Worm (Caenorhabditis elegans) whole organism, L3 larva: ENCODE measurements around the gene Y38H6C.15.

ENCODE experiments used
- aly-2 ChIP-seq: fragments of 150-350 bp; optimal IDR thresholded peaks from 2 replicates; lab custom pipeline; 2014; ENCODE audit warnings: missing biosample characterization, missing genetic modification characterization
- ama-1 ChIP-seq: fragments of 150-350 bp; optimal IDR thresholded peaks from 2 replicates; lab custom pipeline; 2018
- ceh-82 ChIP-seq: fragments of 150-350 bp; optimal IDR thresholded peaks from 2 replicates; lab custom pipeline; 2014; ENCODE audit warnings: missing biosample characterization, missing genetic modification characterization
- ceh-9 ChIP-seq: sonication (generic microtip); optimal IDR thresholded peaks from 2 replicates; lab custom pipeline; 2018; ENCODE audit warnings: missing biosample characterization, missing genetic modification characterization
- egl-5 ChIP-seq: fragments of 150-350 bp; optimal IDR thresholded peaks from 2 replicates; lab custom pipeline; 2017; ENCODE audit warnings: missing biosample characterization, missing genetic modification reagents, missing genetic modification characterization, inconsistent platforms
- elt-1 ChIP-seq: fragments of 150-350 bp; optimal IDR thresholded peaks from 2 replicates; lab custom pipeline; 2014; ENCODE audit warnings: missing biosample characterization, missing genetic modification characterization
- elt-2 ChIP-seq: sonication (generic microtip); optimal IDR thresholded peaks from 2 replicates; lab custom pipeline; 2016; ENCODE audit warnings: missing genetic modification reagents, mild to moderate bottlenecking, missing genetic modification characterization, missing compliant biosample characterization
- eor-1 ChIP-seq, 2 experiments: fragments of 150-350 bp; optimal IDR thresholded peaks; 2 replicates each; lab custom pipeline; 2014 to 2018; ENCODE audit warnings: missing biosample characterization in 2 of 2, missing genetic modification characterization in 2 of 2
- fkh-2 ChIP-seq: fragments of 150-350 bp; optimal IDR thresholded peaks from 2 replicates; lab custom pipeline; 2014; ENCODE audit warnings: missing biosample characterization, missing genetic modification reagents, missing genetic modification characterization
- fos-1 ChIP-seq: fragments of 150-350 bp; optimal IDR thresholded peaks from 2 replicates; lab custom pipeline; 2014; ENCODE audit warnings: missing biosample characterization, missing genetic modification characterization
- hmg-11 ChIP-seq: sonication (generic microtip); optimal IDR thresholded peaks from 2 replicates; lab custom pipeline; 2016; ENCODE audit warnings: missing genetic modification characterization, missing compliant biosample characterization
- jun-1 ChIP-seq: fragments of 150-350 bp; optimal IDR thresholded peaks from 2 replicates; lab custom pipeline; 2014; ENCODE audit warnings: missing biosample characterization, missing genetic modification reagents, missing genetic modification characterization
- lin-15B ChIP-seq: fragments of 150-350 bp; optimal IDR thresholded peaks from 2 replicates; lab custom pipeline; 2014; ENCODE audit warnings: missing biosample characterization, missing genetic modification characterization
- mdl-1 ChIP-seq: fragments of 150-350 bp; optimal IDR thresholded peaks from 2 replicates; lab custom pipeline; 2014; ENCODE audit warnings: missing biosample characterization, missing genetic modification characterization
- mml-1 ChIP-seq: fragments of 150-350 bp; sonication (generic microtip); optimal IDR thresholded peaks from 3 replicates; lab custom pipeline; 2014; ENCODE audit warnings: missing biosample characterization, missing genetic modification characterization
- nfya-1 ChIP-seq: sonication (generic microtip); optimal IDR thresholded peaks from 2 replicates; lab custom pipeline; 2017; ENCODE audit warnings: missing genetic modification characterization, mild to moderate bottlenecking, missing compliant biosample characterization, antibody characterized with exemption, moderate library complexity; ENCODE audit not compliant: insufficient read depth
- nhr-11 ChIP-seq: fragments of 150-350 bp; optimal IDR thresholded peaks from 2 replicates; lab custom pipeline; 2014; ENCODE audit warnings: missing biosample characterization, missing genetic modification characterization
- nhr-12 ChIP-seq: fragments of 150-350 bp; optimal IDR thresholded peaks from 2 replicates; lab custom pipeline; 2014; ENCODE audit warnings: missing biosample characterization, missing genetic modification characterization
- nhr-23 ChIP-seq: fragments of 150-350 bp; optimal IDR thresholded peaks from 2 replicates; lab custom pipeline; 2014; ENCODE audit warnings: missing biosample characterization, missing genetic modification reagents, missing genetic modification characterization
- nhr-237 ChIP-seq: fragments of 150-350 bp; optimal IDR thresholded peaks from 2 replicates; lab custom pipeline; 2014; ENCODE audit warnings: missing biosample characterization, missing genetic modification characterization
- nhr-25 ChIP-seq: sonication (generic microtip); optimal IDR thresholded peaks from 2 replicates; lab custom pipeline; 2017; ENCODE audit warnings: missing biosample characterization, missing genetic modification characterization
- nhr-43 ChIP-seq: sonication (generic microtip); optimal IDR thresholded peaks from 2 replicates; lab custom pipeline; 2016; ENCODE audit warnings: mild to moderate bottlenecking, missing genetic modification characterization, missing compliant biosample characterization; ENCODE audit not compliant: poor library complexity, severe bottlenecking
- nhr-67 ChIP-seq: fragments of 150-350 bp; optimal IDR thresholded peaks from 2 replicates; lab custom pipeline; 2014; ENCODE audit warnings: missing biosample characterization, missing genetic modification characterization
- nhr-76 ChIP-seq: fragments of 150-350 bp; sonication (generic microtip); optimal IDR thresholded peaks from 5 replicates; lab custom pipeline; 2014; ENCODE audit warnings: missing biosample characterization, missing genetic modification characterization
- nhr-77 ChIP-seq: fragments of 150-350 bp; optimal IDR thresholded peaks from 2 replicates; lab custom pipeline; 2014; ENCODE audit warnings: missing biosample characterization, missing genetic modification characterization
- pha-4 ChIP-seq: fragments of 150-350 bp; optimal IDR thresholded peaks from 2 replicates; lab custom pipeline; 2014; ENCODE audit warnings: missing biosample characterization, missing genetic modification reagents, missing genetic modification characterization
- pqm-1 ChIP-seq: fragments of 150-350 bp; optimal IDR thresholded peaks from 2 replicates; lab custom pipeline; 2017; ENCODE audit warnings: missing biosample characterization, missing genetic modification characterization, inconsistent platforms
- sea-2 ChIP-seq: fragments of 150-350 bp; sonication (generic microtip); optimal IDR thresholded peaks from 4 replicates; lab custom pipeline; 2014; ENCODE audit warnings: missing biosample characterization, missing genetic modification reagents, missing genetic modification characterization
- skn-1 ChIP-seq: fragments of 150-350 bp; optimal IDR thresholded peaks from 2 replicates; lab custom pipeline; 2014; ENCODE audit warnings: missing biosample characterization, missing genetic modification characterization
- snpc-4 ChIP-seq: fragments of 150-350 bp; optimal IDR thresholded peaks from 2 replicates; lab custom pipeline; 2014; ENCODE audit warnings: missing biosample characterization, missing genetic modification characterization
- tbx-2 ChIP-seq: sonication (generic microtip); optimal IDR thresholded peaks from 2 replicates; lab custom pipeline; 2016; ENCODE audit warnings: mild to moderate bottlenecking, missing genetic modification characterization, missing compliant biosample characterization
- unc-39 ChIP-seq: sonication (generic microtip); optimal IDR thresholded peaks from 4 replicates; lab custom pipeline; 2017; ENCODE audit warnings: missing biosample characterization, missing genetic modification characterization
- unc-62 ChIP-seq: fragments of 150-350 bp; sonication (generic microtip); optimal IDR thresholded peaks from 4 replicates; lab custom pipeline; 2014; ENCODE audit warnings: missing biosample characterization, missing genetic modification reagents, missing genetic modification characterization
- ztf-4 ChIP-seq: fragments of 150-350 bp; optimal IDR thresholded peaks from 2 replicates; lab custom pipeline; 2014; ENCODE audit warnings: missing biosample characterization, missing genetic modification characterization

Gene Y38H6C.15

DNA sequence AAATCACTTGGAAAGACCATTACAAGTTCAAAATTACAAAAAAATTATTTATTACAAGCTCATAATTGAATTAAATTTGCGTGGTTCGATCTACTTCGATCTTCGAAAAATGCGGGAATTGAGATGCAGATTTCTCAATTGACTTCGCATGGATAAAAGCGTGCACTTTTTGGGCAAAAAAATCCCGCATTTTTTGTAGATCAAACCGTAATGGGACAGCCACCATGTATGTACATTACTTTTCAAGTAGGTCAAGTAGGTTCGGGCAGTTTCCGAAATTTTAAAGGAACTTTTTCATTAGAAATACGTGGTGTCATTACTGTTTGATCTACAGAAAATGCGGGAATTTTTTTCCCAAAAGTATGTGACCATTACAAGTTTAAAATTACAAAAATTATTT is 38.6 kb downstream of the Y38H6C.15 start:
- TF ChIP-seq nhr-43 (tag; lab: Kevin White, UChicago) (peak; percentile 2), fos-1 (tag; lab: Kevin White, UChicago) (peak; percentile 54), eor-1 (tag; optimal IDR thresholded peaks at IDR 0.05; lab: Kevin White, UChicago) (no peak), elt-2 (tag; lab: Kevin White, UChicago) (peak; percentile 51)
- TF ChIP-seq, all 47 proteins: peak for 3

DNA sequence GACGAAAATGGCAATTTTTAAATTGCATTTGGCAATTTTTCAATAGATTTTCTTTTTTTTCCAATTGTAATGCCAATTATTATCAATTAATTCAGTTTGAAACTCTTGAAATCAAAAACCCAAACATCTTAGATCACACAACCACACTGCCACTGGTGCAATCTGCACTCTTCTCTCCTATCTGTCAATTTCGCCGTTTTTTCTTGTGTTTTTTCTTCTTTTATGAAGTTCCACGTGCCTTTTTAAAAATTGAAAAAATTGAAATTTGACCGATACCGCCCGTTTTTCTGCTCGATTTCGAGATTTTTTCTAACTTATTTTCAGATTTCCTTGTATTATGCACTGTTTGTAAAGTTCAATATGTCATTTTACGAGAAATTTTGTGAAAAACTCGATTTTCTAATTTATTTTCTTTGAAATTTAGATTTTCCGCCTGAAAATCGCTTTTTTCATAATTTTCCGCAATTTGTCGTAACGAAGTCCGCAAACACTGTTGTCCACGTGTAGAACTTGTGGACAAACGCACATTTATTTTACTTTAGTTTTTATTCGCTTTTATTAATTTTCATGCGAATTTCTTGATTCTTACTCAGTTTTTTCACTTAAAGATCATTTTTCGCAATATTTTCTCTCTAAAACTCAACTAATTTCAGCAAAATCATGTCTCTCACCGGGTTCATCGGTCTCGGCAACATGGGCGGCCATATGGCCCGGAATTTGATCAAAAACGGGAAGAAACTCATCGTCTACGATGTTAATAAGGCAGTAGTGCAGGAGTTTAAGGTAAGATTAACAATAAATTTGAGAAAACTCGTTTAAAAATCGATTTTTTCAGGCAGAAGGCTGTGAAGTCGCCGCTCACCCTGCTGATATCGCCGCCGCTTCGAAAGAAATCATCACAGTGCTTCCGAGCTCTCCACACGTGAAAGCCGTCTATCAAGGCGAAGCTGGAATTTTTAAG is 42.6 kb downstream of the Y38H6C.15 start, which contains the start of gene B0250.5:
B0250.5 (plus strand) TSS at position 654 of the 961 bp plus-strand sequence.
- TF ChIP-seq nfya-1 (tag; lab: Kevin White, UChicago) (peak; percentile 42), ceh-9 (tag; lab: Kevin White, UChicago) (no peak), elt-1 (tag; lab: Kevin White, UChicago) (no peak), mdl-1 (no peak), nhr-67 (tag; lab: Kevin White, UChicago) (no peak), aly-2 (no peak), egl-5 (tag; lab: Kevin White, UChicago) (no peak), ceh-82 (tag; lab: Kevin White, UChicago) (no peak), eor-1 (tag; optimal IDR thresholded peaks at IDR 0.05; lab: Kevin White, UChicago) (no peak), pha-4 (tag; lab: Kevin White, UChicago) (peak; percentile 21), nhr-12 (tag; lab: Kevin White, UChicago) (no peak), mml-1 (tag; lab: Kevin White, UChicago) (no peak), elt-2 (tag; lab: Kevin White, UChicago) (peak; percentile 27), nhr-76 (tag; lab: Kevin White, UChicago) (no peak), sea-2 (GFP tag; lab: Kevin White, UChicago) (no peak), lin-15B (peak; percentile 3), unc-39 (tag; lab: Kevin White, UChicago) (no peak), unc-62 (GFP tag; lab: Kevin White, UChicago) (no peak), ama-1 (lab: Kevin White, UChicago) (no peak), skn-1 (no peak), ztf-4 (tag; lab: Kevin White, UChicago) (no peak), nhr-23 (tag; lab: Kevin White, UChicago) (no peak), hmg-11 (tag; lab: Kevin White, UChicago) (no peak), fos-1 (tag; lab: Kevin White, UChicago) (no peak), jun-1 (no peak), nhr-77 (tag; lab: Kevin White, UChicago) (no peak)

DNA sequence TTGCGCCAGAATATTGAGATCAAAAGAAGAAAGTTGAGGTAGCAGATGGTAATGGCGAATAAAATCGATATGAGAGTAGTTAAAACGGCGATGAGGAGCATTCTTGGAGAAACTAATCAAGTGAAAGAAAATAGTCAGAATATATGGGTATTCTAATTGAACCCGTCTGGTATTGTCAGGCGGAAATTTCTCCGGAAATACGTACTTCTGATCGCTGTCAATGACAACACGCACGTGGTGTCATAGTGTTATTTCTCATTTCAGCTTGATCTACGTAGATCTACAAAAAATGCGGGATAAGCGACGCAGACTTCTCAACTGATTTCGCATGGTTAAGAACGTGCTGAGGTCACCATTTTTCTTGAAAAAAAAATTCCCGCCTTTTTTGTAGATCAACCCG is 43.7 kb downstream of the Y38H6C.15 start, which contains the start of gene srbc-79:
srbc-79 (minus strand) TSS at position 101 of the 400 bp plus-strand sequence.
- no peak for TF ChIP-seq skn-1
- TF ChIP-seq nhr-11 (tag; lab: Kevin White, UChicago) = no peak
- no peak for TF ChIP-seq unc-39 (tag; lab: Kevin White, UChicago)
- TF ChIP-seq elt-1 (tag; lab: Kevin White, UChicago) = no peak
- no peak for TF ChIP-seq pha-4 (tag; lab: Kevin White, UChicago)
- no peak for TF ChIP-seq snpc-4 (tag; lab: Kevin White, UChicago)
- TF ChIP-seq lin-15B = no peak
- TF ChIP-seq unc-62 (GFP tag; lab: Kevin White, UChicago) = no peak
- no peak for TF ChIP-seq eor-1 (tag; optimal IDR thresholded peaks at IDR 0.05; lab: Kevin White, UChicago)
- no peak for TF ChIP-seq nhr-76 (tag; lab: Kevin White, UChicago)
- no peak for TF ChIP-seq pqm-1
- no peak for TF ChIP-seq nfya-1 (tag; lab: Kevin White, UChicago)
- TF ChIP-seq fkh-2 (tag; lab: Kevin White, UChicago) = no peak
- TF ChIP-seq egl-5 (tag; lab: Kevin White, UChicago) = no peak
- TF ChIP-seq tbx-2 = no peak
- TF ChIP-seq ztf-4 (tag; lab: Kevin White, UChicago) = no peak
- TF ChIP-seq nhr-237 (tag; lab: Kevin White, UChicago) = no peak
- no peak for TF ChIP-seq nhr-23 (tag; lab: Kevin White, UChicago)
- TF ChIP-seq nhr-25 = no peak
